Worm (Caenorhabditis elegans): ENCODE measurements around the gene F37A4.6.
A peak's percentile ranks its signal among the peaks of the same experiment; 100 is the strongest.

The F37A4.6 gene

DNA sequence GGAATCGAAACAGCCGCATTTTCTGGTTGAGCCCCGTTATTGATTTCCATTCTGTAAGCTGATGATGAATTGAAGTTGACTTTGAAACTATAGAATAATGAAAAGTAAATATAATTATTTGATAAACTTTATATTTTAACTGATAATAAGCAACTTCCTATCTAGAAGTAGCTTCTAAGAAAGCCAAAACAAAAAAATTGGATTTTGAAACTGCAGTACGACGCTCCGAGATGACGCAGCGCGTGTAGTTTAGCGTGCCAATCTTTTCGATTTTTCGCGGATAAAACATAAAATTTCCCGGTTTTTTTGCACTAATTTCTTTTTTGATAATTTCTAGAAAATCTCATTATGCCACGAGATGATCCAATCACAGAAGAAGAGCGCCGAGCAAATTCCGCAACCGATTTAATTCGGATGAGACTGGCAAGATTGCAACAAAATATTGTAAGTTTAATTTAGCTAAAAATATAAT is 16.6 kb downstream of the F37A4.6 start, which contains the start of the genes bath-41 and F37A4.2:
TSS of gene bath-41 (minus strand) at position 51 of the 472 bp plus-strand sequence.
TSS of gene F37A4.2 (plus strand) at position 247 of the 472 bp plus-strand sequence.
- peak; percentile 37 to 44 for TF ChIP-seq efl-1 (optimal IDR thresholded peaks at IDR 0.05)
- TF ChIP-seq efl-1 (GFP tag; optimal IDR thresholded peaks at IDR 0.05 in 1 of 2): peak; percentile 43 to 95
- TF ChIP-seq blmp-1 (tag; optimal IDR thresholded peaks at IDR 0.05): peak; percentile 9
- peak in 1 of 2 experiments; percentile 48 for TF ChIP-seq lin-35 (GFP tag; optimal IDR thresholded peaks at IDR 0.05)
- no peak for TF ChIP-seq fos-1 (tag; optimal IDR thresholded peaks at IDR 0.05)
- TF ChIP-seq dpl-1 (GFP tag; optimal IDR thresholded peaks at IDR 0.05): peak in 2 of 3 experiments; percentile 24 to 61
- TF ChIP-seq lin-15B (tag; optimal IDR thresholded peaks at IDR 0.05): peak; percentile 13
- no peak for TF ChIP-seq nhr-28 (tag; optimal IDR thresholded peaks at IDR 0.05)
- no peak for TF ChIP-seq unc-30 (tag; optimal IDR thresholded peaks at IDR 0.05)

ce11 chrIII:6723089-6723488 is 17.5 kb downstream of the F37A4.6 start, which contains the start of gene F37A4.1:
Gene F37A4.1, plus strand, starts transcription at chrIII:6723389.
- TF ChIP-seq efl-1 (optimal IDR thresholded peaks at IDR 0.05) (no peak), efl-1 (GFP tag; optimal IDR thresholded peaks at IDR 0.05 in 1 of 2) (peak in 1 of 2 experiments; percentile 60), swsn-7 (tag; optimal IDR thresholded peaks at IDR 0.05) (no peak)

DNA sequence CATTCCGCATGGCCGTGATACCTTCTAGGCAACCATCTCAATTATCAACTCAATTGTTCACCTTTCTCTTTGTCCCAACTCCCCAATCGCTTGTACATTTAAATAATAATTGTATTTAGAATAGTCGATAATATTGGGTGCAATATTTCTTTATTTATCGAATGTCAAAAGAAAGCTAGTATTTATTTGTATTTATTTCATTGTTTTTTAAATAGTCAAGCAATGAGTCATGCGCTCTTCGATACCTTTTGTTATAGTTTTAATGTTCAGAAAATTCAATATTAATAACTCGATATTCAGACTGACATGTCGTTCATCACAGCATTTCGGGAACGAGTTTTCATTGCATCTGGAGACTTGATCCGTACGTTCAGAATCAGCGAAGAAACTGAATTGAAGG is 19.9 kb downstream of the F37A4.6 start, which contains the start of gene wdr-4:
TSS of gene wdr-4 (plus strand) at position 301 of the 400 bp plus-strand sequence.
- TF ChIP-seq snu-23 (GFP tag; optimal IDR thresholded peaks at IDR 0.05): no peak
- TF ChIP-seq ets-5 (GFP tag; IDR thresholded peaks at IDR 0.05): no peak
- TF ChIP-seq aha-1 (tag; optimal IDR thresholded peaks at IDR 0.05): no peak
- no peak for TF ChIP-seq xbp-1 (tag; optimal IDR thresholded peaks at IDR 0.05)
- no peak for TF ChIP-seq lin-14 (GFP tag; optimal IDR thresholded peaks at IDR 0.05)

DNA sequence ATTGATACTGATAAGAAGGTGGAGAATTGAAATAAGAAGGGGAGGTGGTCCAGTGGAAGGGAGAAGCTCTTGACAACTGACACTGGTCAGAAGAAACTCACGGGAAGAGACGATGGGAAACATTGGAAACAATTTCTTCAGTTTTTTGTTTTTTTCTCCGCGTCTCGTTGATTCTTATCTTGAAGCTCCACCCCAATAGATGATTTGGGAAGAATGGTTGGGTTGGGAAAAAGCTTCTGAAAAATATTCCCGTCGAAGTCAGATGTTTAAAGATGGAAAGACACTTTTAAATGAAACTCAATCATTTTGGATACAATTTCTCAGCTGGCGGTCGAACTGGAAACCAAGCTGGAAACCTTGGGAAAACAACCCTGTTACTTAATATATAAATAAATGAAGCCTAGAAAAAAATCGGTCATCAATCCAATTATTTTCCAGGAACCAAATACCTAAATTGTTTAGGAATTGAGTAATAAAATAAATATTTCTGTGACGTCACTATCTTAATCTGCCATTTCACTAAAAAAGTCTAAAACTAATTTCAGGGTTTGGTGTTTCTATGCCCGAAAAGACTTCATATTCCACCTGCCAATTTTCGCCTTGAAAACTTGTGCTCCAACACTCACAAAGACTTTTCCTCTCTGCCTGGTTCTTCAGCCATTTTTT is 24.7 kb downstream of the F37A4.6 start, which contains the start of the genes Y102E9.5 and odr-4:
TSS of gene Y102E9.5 (minus strand) at position 101 of the 666 bp plus-strand sequence.
TSS of gene odr-4 (plus strand) at position 616 of the 666 bp plus-strand sequence.
- TF ChIP-seq unc-98 (GFP tag; IDR thresholded peaks at IDR 0.05) (no peak), lin-14 (GFP tag; optimal IDR thresholded peaks at IDR 0.05) (no peak), irx-1 (tag; optimal IDR thresholded peaks at IDR 0.05) (no peak), sptf-1 (tag; optimal IDR thresholded peaks at IDR 0.05) (no peak), mef-2 (tag; optimal IDR thresholded peaks at IDR 0.05) (no peak), rnt-1 (tag; optimal IDR thresholded peaks at IDR 0.05) (peak; percentile 43), nhr-19 (GFP tag; conservative IDR thresholded peaks at IDR 0.05) (no peak), lir-3 (tag; optimal IDR thresholded peaks at IDR 0.05; ENCODE audit: poor library complexity) (no peak), jun-1 (tag; optimal IDR thresholded peaks at IDR 0.05) (no peak), nhr-47 (tag; optimal IDR thresholded peaks at IDR 0.05) (peak; percentile 17), fkh-8 (tag; optimal IDR thresholded peaks at IDR 0.05) (peak; percentile 23), lin-15B (tag; optimal IDR thresholded peaks at IDR 0.05) (no peak), fkh-4 (tag; optimal IDR thresholded peaks at IDR 0.05; ENCODE audit: borderline replicate concordance) (no peak)

DNA sequence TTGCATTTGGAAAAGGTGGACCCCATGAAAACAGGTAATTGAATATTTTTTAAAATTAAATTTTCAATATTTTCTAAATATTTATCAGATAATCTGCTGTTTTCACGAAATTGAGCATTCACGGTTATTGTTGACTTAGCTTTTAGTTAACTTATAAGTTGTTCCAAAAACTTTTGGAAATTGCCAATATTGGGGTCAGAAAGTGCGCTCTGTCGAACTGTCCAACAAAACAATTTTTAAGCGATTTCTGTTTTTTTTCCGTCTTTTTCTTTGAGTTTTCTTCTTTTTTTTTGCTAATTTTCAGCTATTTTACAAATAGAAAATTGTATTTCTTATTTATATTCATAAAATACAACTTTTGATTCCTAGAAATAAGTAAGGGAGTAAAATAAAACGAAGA is 25.7 kb downstream of the F37A4.6 start:
- TF ChIP-seq lin-35 (GFP tag; optimal IDR thresholded peaks at IDR 0.05) (peak in 1 of 2 experiments; percentile 51), efl-1 (optimal IDR thresholded peaks at IDR 0.05) (peak in 1 of 2 experiments; percentile 41), efl-1 (GFP tag; optimal IDR thresholded peaks at IDR 0.05 in 1 of 2) (peak; percentile 23 to 94), lsy-2 (tag; optimal IDR thresholded peaks at IDR 0.05) (peak in 1 of 2 experiments; percentile 3), mef-2 (tag; optimal IDR thresholded peaks at IDR 0.05) (no peak), dpl-1 (GFP tag; optimal IDR thresholded peaks at IDR 0.05) (peak in 2 of 3 experiments; percentile 22 to 43), lin-14 (GFP tag; optimal IDR thresholded peaks at IDR 0.05) (no peak), elt-3 (tag; optimal IDR thresholded peaks at IDR 0.05) (peak in 1 of 6 experiments; percentile 12)

- no peak for TF ChIP-seq swsn-7 (tag; optimal IDR thresholded peaks at IDR 0.05)
- no peak for TF ChIP-seq hlh-17 (GFP tag; optimal IDR thresholded peaks at IDR 0.05; ENCODE audit: borderline replicate concordance)
- TF ChIP-seq C16A3.4 (tag; optimal IDR thresholded peaks at IDR 0.05): no peak
- TF ChIP-seq ceh-88 (GFP tag; IDR thresholded peaks at IDR 0.05): no peak
- TF ChIP-seq jun-1 (tag; optimal IDR thresholded peaks at IDR 0.05): no peak
- TF ChIP-seq Y116A8C.19 (tag; optimal IDR thresholded peaks at IDR 0.05; ENCODE audit: borderline replicate concordance): no peak
- no peak for TF ChIP-seq fkh-10 (GFP tag; optimal IDR thresholded peaks at IDR 0.05)
- TF ChIP-seq nhr-90 (tag; optimal IDR thresholded peaks at IDR 0.05; ENCODE audit: poor library complexity): no peak
- TF ChIP-seq pax-3 (tag; optimal IDR thresholded peaks at IDR 0.05): no peak
- TF ChIP-seq ces-1 (GFP tag; optimal IDR thresholded peaks at IDR 0.05): no peak
- TF ChIP-seq vab-15 (tag; optimal IDR thresholded peaks at IDR 0.05): no peak
- TF ChIP-seq fkh-4 (tag; optimal IDR thresholded peaks at IDR 0.05; ENCODE audit: borderline replicate concordance): no peak
- TF ChIP-seq xbp-1 (tag; optimal IDR thresholded peaks at IDR 0.05): no peak
- TF ChIP-seq ztf-4 (tag; optimal IDR thresholded peaks at IDR 0.05): no peak
- TF ChIP-seq lin-14 (GFP tag; optimal IDR thresholded peaks at IDR 0.05): no peak
- TF ChIP-seq aly-2 (tag; optimal IDR thresholded peaks at IDR 0.05): no peak
- no peak for TF ChIP-seq lin-35 (GFP tag; optimal IDR thresholded peaks at IDR 0.05)
Measured at ce11 chrIII:6734420-6734819, 28.8 kb downstream of the F37A4.6 start, which contains the start of gene Y102E9.3. Gene Y102E9.3, minus strand, starts transcription at chrIII:6734520.

Measured in whole organism, L1 larva.